Fruit fly (Drosophila melanogaster) Kc167 (cell line): ENCODE data around the gene janA.

Experiments
- Myc ChIP-seq: fragments of >200 bp; optimal IDR thresholded peaks from 2 replicates; lab custom pipeline; 2017; ENCODE audit warnings: missing external identifiers
- Sin3A ChIP-seq: fragments of >200 bp; optimal IDR thresholded peaks from 2 replicates; lab custom pipeline; 2018; ENCODE audit warnings: missing external identifiers
- h ChIP-seq: fragments of >200 bp; optimal IDR thresholded peaks from 3 replicates; lab custom pipeline; 2018; ENCODE audit warnings: missing external identifiers
- insv ChIP-seq: fragments of >200 bp; optimal IDR thresholded peaks from 3 replicates; lab custom pipeline; 2018; ENCODE audit warnings: missing external identifiers
- psq ChIP-seq: fragments of >200 bp; optimal IDR thresholded peaks from 2 replicates; lab custom pipeline; 2017; ENCODE audit warnings: missing external identifiers
- ttk ChIP-seq: sonication (Bioruptor generic); optimal IDR thresholded peaks from 2 replicates; lab custom pipeline; 2017; ENCODE audit warnings: missing external identifiers

The janA gene

dm6 chr3R:30038628-30039027, 705 bp downstream of the janA start, which contains the start of gene janB:
Gene janB (minus strand): TSS chr3R:30038728.
- TF ChIP-seq Sin3A (no peak), h (lab: Kevin White, UChicago) (no peak), ttk (lab: Kevin White, UChicago) (no peak), Myc (no peak), insv (no peak), psq (no peak)

dm6 chr3R:30037630-30038029, 1.7 kb downstream of the janA start, which contains the start of gene ocn:
Gene ocn (minus strand): TSS chr3R:30037730.
- TF ChIP-seq psq = no peak
- TF ChIP-seq Sin3A = no peak
- no peak for TF ChIP-seq h (lab: Kevin White, UChicago)
- no peak for TF ChIP-seq insv
- TF ChIP-seq Myc = no peak
- TF ChIP-seq ttk (lab: Kevin White, UChicago) = no peak

dm6 chr3R:30036609-30037008, 2.7 kb downstream of the janA start, which contains the start of gene ZIPIC:
Gene ZIPIC (minus strand): TSS chr3R:30036870.
- no peak for TF ChIP-seq Sin3A
- no peak for TF ChIP-seq h (lab: Kevin White, UChicago)
- no peak for TF ChIP-seq insv
- TF ChIP-seq psq = no peak
- no peak for TF ChIP-seq ttk (lab: Kevin White, UChicago)
- TF ChIP-seq Myc = no peak

dm6 chr3R:30032281-30032680, 7.1 kb downstream of the janA start:
- TF ChIP-seq Myc (no peak), Sin3A (no peak), h (lab: Kevin White, UChicago) (no peak), insv (no peak), ttk (lab: Kevin White, UChicago) (no peak), psq (no peak)

- TF ChIP-seq insv = no peak
- TF ChIP-seq ttk (lab: Kevin White, UChicago) = no peak
- no peak for TF ChIP-seq h (lab: Kevin White, UChicago)
- no peak for TF ChIP-seq psq
- TF ChIP-seq Sin3A = no peak
- no peak for TF ChIP-seq Myc
These were observed 9.3 kb downstream of the janA start for dm6 chr3R:30030061-30030460.

dm6 chr3R:30023445-30023844, 15.9 kb downstream of the janA start:
- TF ChIP-seq insv (no peak), psq (no peak), h (lab: Kevin White, UChicago) (no peak), Sin3A (no peak), ttk (lab: Kevin White, UChicago) (no peak), Myc (no peak)

- TF ChIP-seq ttk (lab: Kevin White, UChicago) (no peak), psq (no peak), Sin3A (no peak), insv (no peak), h (lab: Kevin White, UChicago) (no peak), Myc (no peak)
These were observed 16.8 kb downstream of the janA start, which contains the start of the genes RpS28a and Axn for dm6 chr3R:30022452-30023028. Gene RpS28a (minus strand): TSS chr3R:30022648. Gene Axn (plus strand): TSS chr3R:30022842.

- TF ChIP-seq ttk (lab: Kevin White, UChicago) = no peak
- TF ChIP-seq Myc = no peak
- no peak for TF ChIP-seq Sin3A
- no peak for TF ChIP-seq psq
- no peak for TF ChIP-seq insv
- no peak for TF ChIP-seq h (lab: Kevin White, UChicago)
These were observed 17.5 kb downstream of the janA start, which contains the start of gene Mgat2 for dm6 chr3R:30021559-30022451. Gene Mgat2 (minus strand): TSS chr3R:30022221.

- TF ChIP-seq Myc (no peak), insv (no peak), ttk (lab: Kevin White, UChicago) (no peak), Sin3A (no peak), h (lab: Kevin White, UChicago) (no peak), psq (no peak)
These were observed 18.3 kb downstream of the janA start for dm6 chr3R:30021009-30021408.

- TF ChIP-seq h (lab: Kevin White, UChicago) (no peak), insv (no peak), ttk (lab: Kevin White, UChicago) (no peak), Sin3A (no peak), psq (no peak), Myc (no peak)
These were observed 24.3 kb downstream of the janA start, which contains the start of gene CG7920 for dm6 chr3R:30014977-30015514. Gene CG7920 (minus strand): TSS chr3R:30015284.

dm6 chr3R:30014480-30014879, 24.9 kb downstream of the janA start:
- TF ChIP-seq h (lab: Kevin White, UChicago) = no peak
- TF ChIP-seq Myc = no peak
- no peak for TF ChIP-seq psq
- no peak for TF ChIP-seq Sin3A
- TF ChIP-seq insv = no peak
- no peak for TF ChIP-seq ttk (lab: Kevin White, UChicago)

dm6 chr3R:30013909-30014308, 25.4 kb downstream of the janA start:
- TF ChIP-seq h (lab: Kevin White, UChicago) = no peak
- TF ChIP-seq insv = no peak
- TF ChIP-seq Myc = no peak
- no peak for TF ChIP-seq Sin3A
- no peak for TF ChIP-seq ttk (lab: Kevin White, UChicago)
- TF ChIP-seq psq = no peak
